Fruit fly (Drosophila melanogaster): ENCODE measurements around the gene CG4022.
A peak's percentile ranks its signal among the peaks of the same experiment; 100 is the strongest.

The CG4022 gene

DNA sequence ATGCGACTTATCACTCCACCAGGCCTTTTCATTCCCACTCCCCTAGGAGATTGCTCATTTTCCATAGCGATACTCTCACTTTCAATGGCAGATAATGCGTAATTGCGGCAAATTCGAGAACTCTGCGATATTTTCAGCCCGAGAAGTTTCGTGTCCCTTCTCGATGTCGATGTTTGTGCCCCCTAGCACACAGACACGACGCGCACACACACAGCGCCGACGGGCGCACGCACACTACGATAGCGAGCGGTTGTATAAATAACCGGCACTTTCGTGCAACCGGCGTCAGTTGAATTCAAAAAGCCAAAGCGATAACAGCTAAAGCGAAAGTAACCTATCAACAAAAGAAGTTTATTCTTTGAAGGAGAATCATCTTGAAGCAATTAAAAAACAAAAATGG, 29.0 kb downstream of the CG4022 start, which contains the start of gene Hsp23 (continued):
- TF ChIP-seq lola (GFP tag; optimal IDR thresholded peaks at IDR 0.05) (no peak), CG13624 (GFP tag; optimal IDR thresholded peaks at IDR 0.05) (no peak), emc (GFP tag; optimal IDR thresholded peaks at IDR 0.05) (no peak), nerfin-2 (GFP tag; IDR thresholded peaks at IDR 0.05; ENCODE audit: partially characterized antibody) (no peak; the same call in 1 of the 2 replicates), tap (tag; optimal IDR thresholded peaks at IDR 0.05) (no peak), scrt (GFP tag; optimal IDR thresholded peaks at IDR 0.05) (no peak), pita (GFP tag; optimal IDR thresholded peaks at IDR 0.05) (no peak), NFAT (GFP tag; IDR thresholded peaks at IDR 0.05) (no peak), Camta (GFP tag; optimal IDR thresholded peaks at IDR 0.05) (no peak), Rx (GFP tag; IDR thresholded peaks at IDR 0.05) (no peak), peb (GFP tag; IDR thresholded peaks at IDR 0.05) (no peak), E2f1 (GFP tag; IDR thresholded peaks at IDR 0.05) (no peak), chm (GFP tag; IDR thresholded peaks at IDR 0.05) (no peak), Usf (GFP tag; optimal IDR thresholded peaks at IDR 0.05) (no peak), CG6791 (GFP tag; IDR thresholded peaks at IDR 0.05; ENCODE audit: partially characterized antibody) (peak; percentile 57; the same call in 2 of the 3 replicates), fu2 (GFP tag; optimal IDR thresholded peaks at IDR 0.05) (no peak), danr (GFP tag; IDR thresholded peaks at IDR 0.05) (no peak), MESR4 (GFP tag; optimal IDR thresholded peaks at IDR 0.05) (no peak), Doc2 (GFP tag; IDR thresholded peaks at IDR 0.05) (no peak), CG9609 (GFP tag; optimal IDR thresholded peaks at IDR 0.05) (no peak), B-H1 (GFP tag; IDR thresholded peaks at IDR 0.05) (no peak), Xrp1 (GFP tag; IDR thresholded peaks at IDR 0.05) (no peak), org-1 (GFP tag; optimal IDR thresholded peaks at IDR 0.05) (no peak), CG8944 (GFP tag; optimal IDR thresholded peaks at IDR 0.05) (no peak), CG11247 (GFP tag; IDR thresholded peaks at IDR 0.05) (no peak), CG9215 (GFP tag; IDR thresholded peaks at IDR 0.05) (no peak), ttk (GFP tag; IDR thresholded peaks at IDR 0.05) (no peak), CG7556 (GFP tag; optimal IDR thresholded peaks at IDR 0.05) (no peak), bigmax (GFP tag; optimal IDR thresholded peaks at IDR 0.05) (no peak), CG43689 (GFP tag; IDR thresholded peaks at IDR 0.05) (no peak), Mes4 (GFP tag; optimal IDR thresholded peaks at IDR 0.05) (no peak), zen (tag; optimal IDR thresholded peaks at IDR 0.05) (no peak), CG33213 (GFP tag; optimal IDR thresholded peaks at IDR 0.05) (no peak), CG18011 (GFP tag; optimal IDR thresholded peaks at IDR 0.05) (no peak), knrl (GFP tag; IDR thresholded peaks at IDR 0.05; ENCODE audit: partially characterized antibody) (no peak), tx (GFP tag; optimal IDR thresholded peaks at IDR 0.05) (no peak), ems (GFP tag; optimal IDR thresholded peaks at IDR 0.05) (no peak), mam (GFP tag; optimal IDR thresholded peaks at IDR 0.05) (no peak), mld (GFP tag; IDR thresholded peaks at IDR 0.05; ENCODE audit: partially characterized antibody) (0 out of 3 replicates have a peak, but pooled peaks have one; percentile 15), HLH3B (GFP tag; IDR thresholded peaks at IDR 0.05) (no peak), CG4617 (GFP tag; optimal IDR thresholded peaks at IDR 0.05; ENCODE audit: borderline replicate concordance) (no peak), jing (GFP tag; optimal IDR thresholded peaks at IDR 0.05) (no peak), HLH54F (GFP tag; optimal IDR thresholded peaks at IDR 0.05) (no peak), ewg (GFP tag; optimal IDR thresholded peaks at IDR 0.05) (no peak), CG8478 (optimal IDR thresholded peaks at IDR 0.05) (no peak), Six4 (GFP tag; optimal IDR thresholded peaks at IDR 0.05) (no peak), CG2199 (GFP tag; IDR thresholded peaks at IDR 0.05) (peak; percentile 50; the same call in 1 of the 3 replicates), Dbx (GFP tag; IDR thresholded peaks at IDR 0.05) (no peak), Neu2 (GFP tag; optimal IDR thresholded peaks at IDR 0.05; ENCODE audit: borderline replicate concordance) (no peak), Gsc (GFP tag; IDR thresholded peaks at IDR 0.05) (no peak), BEAF-32 (GFP tag; optimal IDR thresholded peaks at IDR 0.05) (peak; percentile 27), CG11093 (GFP tag; IDR thresholded peaks at IDR 0.05) (no peak), pzg (GFP tag; optimal IDR thresholded peaks at IDR 0.05) (peak; percentile 2)

All from whole organism, embryonic.